Fruit fly (Drosophila melanogaster) Kc167 (cell line): Measurements from ENCODE around the gene CG12507.

Experiments
- Sin3A ChIP-seq: fragments of >200 bp; optimal IDR thresholded peaks from 2 replicates; lab custom pipeline; 2018; ENCODE audit warnings: missing external identifiers
- h ChIP-seq: fragments of >200 bp; optimal IDR thresholded peaks from 3 replicates; lab custom pipeline; 2018; ENCODE audit warnings: missing external identifiers
- insv ChIP-seq: fragments of >200 bp; optimal IDR thresholded peaks from 3 replicates; lab custom pipeline; 2018; ENCODE audit warnings: missing external identifiers
- psq ChIP-seq: fragments of >200 bp; optimal IDR thresholded peaks from 2 replicates; lab custom pipeline; 2017; ENCODE audit warnings: missing external identifiers

dm6 chrX:16244731-16245130 is 21.6 kb downstream of the CG12507 start:
- TF ChIP-seq Sin3A (lab: Kevin White, UChicago) (no peak), psq (lab: Kevin White, UChicago) (no peak), h (lab: Kevin White, UChicago) (no peak), insv (no peak)
